Fruit fly (Drosophila melanogaster) whole organism, embryonic: ENCODE data around the gene pico.

Experiments used
- B-H2 ChIP-seq: fragments of 200-800 bp; sonication (Bioruptor generic); optimal IDR thresholded peaks from 2 replicates; lab custom pipeline; 2018; ENCODE audit warnings: missing biosample characterization, mild to moderate bottlenecking, missing genetic modification characterization
- CG11504 ChIP-seq: fragments of 200-800 bp; sonication (Bioruptor generic); optimal IDR thresholded peaks from 3 replicates; lab custom pipeline; 2019; ENCODE audit warnings: missing biosample characterization, mild to moderate bottlenecking, missing genetic modification characterization, moderate library complexity
- CG14710 ChIP-seq: fragments of 200-800 bp; sonication (Bioruptor generic); optimal IDR thresholded peaks from 3 replicates; lab custom pipeline; 2019; ENCODE audit warnings: missing biosample characterization, mild to moderate bottlenecking, missing genetic modification characterization, moderate library complexity
- CG15514 ChIP-seq: fragments of 200-800 bp; sonication (Bioruptor generic); optimal IDR thresholded peaks from 3 replicates; lab custom pipeline; 2017; ENCODE audit warnings: missing biosample characterization, missing genetic modification characterization, mild to moderate bottlenecking, moderate library complexity, missing genetic modification reagents
- CG16779 ChIP-seq: fragments of 200-800 bp; sonication (Bioruptor generic); IDR thresholded peaks from 2 replicates; pipeline ENCODE4 v1.3.6; 2022; ENCODE audit warnings: missing biosample characterization, missing genetic modification characterization
- CG17385 ChIP-seq: fragments of 200-800 bp; sonication (Bioruptor generic); optimal IDR thresholded peaks from 3 replicates; lab custom pipeline; 2018; ENCODE audit warnings: missing biosample characterization, mild to moderate bottlenecking, missing genetic modification characterization
- CG2678 ChIP-seq: fragments of 200-800 bp; sonication (Bioruptor generic); optimal IDR thresholded peaks from 3 replicates; lab custom pipeline; 2019; ENCODE audit warnings: missing biosample characterization, mild to moderate bottlenecking, missing genetic modification characterization, moderate library complexity
- CG31388 ChIP-seq: fragments of 200-800 bp; sonication (Bioruptor generic); optimal IDR thresholded peaks from 2 replicates; lab custom pipeline; 2016; ENCODE audit warnings: missing biosample characterization, missing genetic modification characterization
- CG32772 ChIP-seq: fragments of 200-800 bp; sonication (Bioruptor generic); IDR thresholded peaks from 2 replicates; pipeline ENCODE4 v1.3.6; 2022; ENCODE audit warnings: missing biosample characterization, missing genetic modification characterization
- CG33213 ChIP-seq: fragments of 200-800 bp; sonication (Bioruptor generic); optimal IDR thresholded peaks from 3 replicates; lab custom pipeline; 2016; ENCODE audit warnings: missing biosample characterization, missing genetic modification characterization
- CG4360 ChIP-seq: fragments of 200-800 bp; sonication (Bioruptor generic); IDR thresholded peaks from 2 replicates; pipeline ENCODE4 v1.3.6; 2022; ENCODE audit warnings: missing biosample characterization, missing genetic modification characterization
- CG7556 ChIP-seq: fragments of 200-800 bp; sonication (Bioruptor generic); optimal IDR thresholded peaks from 2 replicates; lab custom pipeline; 2017; ENCODE audit warnings: missing biosample characterization, mild to moderate bottlenecking, missing genetic modification characterization
- CG7839 ChIP-seq: fragments of 200-800 bp; sonication (Bioruptor generic); optimal IDR thresholded peaks from 3 replicates; lab custom pipeline; 2018; ENCODE audit warnings: missing biosample characterization, mild to moderate bottlenecking, missing genetic modification characterization, moderate library complexity
- CG8765 ChIP-seq: fragments of 200-800 bp; sonication (Bioruptor generic); IDR thresholded peaks from 2 replicates; pipeline ENCODE4 v1.3.6; 2022; ENCODE audit warnings: missing biosample characterization, missing genetic modification characterization
- CHES-1-like ChIP-seq: fragments of 200-800 bp; sonication (Bioruptor generic); optimal IDR thresholded peaks from 2 replicates; lab custom pipeline; 2016; ENCODE audit warnings: missing biosample characterization, missing genetic modification characterization
- CTCF ChIP-seq: fragments of 200-800 bp; sonication (Bioruptor generic); optimal IDR thresholded peaks from 2 replicates; lab custom pipeline; 2017; ENCODE audit warnings: missing biosample characterization, mild to moderate bottlenecking, missing genetic modification characterization, moderate library complexity
- Chrac-16 ChIP-seq: fragments of 200-800 bp; sonication (Bioruptor generic); optimal IDR thresholded peaks from 3 replicates; lab custom pipeline; 2016; ENCODE audit warnings: missing biosample characterization, missing genetic modification characterization
- D19A ChIP-seq: fragments of 200-800 bp; optimal IDR thresholded peaks from 3 replicates; lab custom pipeline; 2019; ENCODE audit warnings: missing biosample characterization, mild to moderate bottlenecking, missing genetic modification characterization, moderate library complexity
- Deaf1 ChIP-seq: fragments of 200-800 bp; optimal IDR thresholded peaks from 3 replicates; lab custom pipeline; 2019; ENCODE audit warnings: missing biosample characterization, mild to moderate bottlenecking, missing genetic modification characterization, moderate library complexity
- Dref ChIP-seq: fragments of 200-800 bp; sonication (Bioruptor generic); IDR thresholded peaks from 2 replicates; pipeline ENCODE4 v1.3.6; 2022; ENCODE audit warnings: missing biosample characterization, missing genetic modification characterization
- Ets65A ChIP-seq: fragments of 200-800 bp; sonication (Bioruptor generic); peaks from one replicate; lab custom pipeline; 2016; ENCODE audit warnings: missing biosample characterization, missing genetic modification characterization
- Fer1 ChIP-seq: fragments of 200-800 bp; sonication (Bioruptor generic); optimal IDR thresholded peaks from 2 replicates; lab custom pipeline; 2017; ENCODE audit warnings: missing biosample characterization, mild to moderate bottlenecking, missing genetic modification characterization
- Fer3 ChIP-seq: fragments of 200-800 bp; sonication (Bioruptor generic); optimal IDR thresholded peaks from 2 replicates; lab custom pipeline; 2018; ENCODE audit warnings: missing biosample characterization, mild to moderate bottlenecking, missing genetic modification characterization, moderate library complexity
- HLH54F ChIP-seq: fragments of 200-800 bp; sonication (Bioruptor generic); optimal IDR thresholded peaks from 3 replicates; lab custom pipeline; 2016; ENCODE audit warnings: missing biosample characterization, missing genetic modification characterization
- Hey ChIP-seq: fragments of 200-800 bp; sonication (Bioruptor generic); optimal IDR thresholded peaks from 3 replicates; lab custom pipeline; 2018; ENCODE audit warnings: missing biosample characterization, mild to moderate bottlenecking, missing genetic modification characterization
- Hmr ChIP-seq: fragments of 200-800 bp; sonication (Bioruptor generic); optimal IDR thresholded peaks from 3 replicates; lab custom pipeline; 2017; ENCODE audit warnings: mild to moderate bottlenecking, missing biosample characterization, missing genetic modification reagents, missing genetic modification characterization
- Hr51 ChIP-seq, 2 experiments: fragments of 200-800 bp; sonication (Bioruptor generic); optimal IDR thresholded peaks; 2 replicates in 1 of 2; 3 replicates in 1 of 2; lab custom pipeline; 2016 to 2018; ENCODE audit warnings: missing biosample characterization in 2 of 2, missing genetic modification characterization in 2 of 2, mild to moderate bottlenecking in 1 of 2, moderate library complexity in 1 of 2
- Med ChIP-seq: fragments of 200-800 bp; sonication (Bioruptor generic); peaks from one replicate; lab custom pipeline; 2016; ENCODE audit warnings: missing biosample characterization, missing genetic modification characterization, mild to moderate bottlenecking, inconsistent platforms, moderate library complexity
- Side ChIP-seq: fragments of 200-800 bp; sonication (Bioruptor generic); optimal IDR thresholded peaks from 2 replicates; lab custom pipeline; 2016; ENCODE audit warnings: missing biosample characterization, missing genetic modification characterization
- Sin3A ChIP-seq: fragments of >200 bp; optimal IDR thresholded peaks from 2 replicates; lab custom pipeline; 2018
- Sox102F ChIP-seq: fragments of 200-800 bp; sonication (Bioruptor generic); optimal IDR thresholded peaks from 2 replicates; lab custom pipeline; 2018; ENCODE audit warnings: missing biosample characterization, mild to moderate bottlenecking, missing genetic modification characterization, moderate library complexity
- Ssrp ChIP-seq: fragments of 200-800 bp; sonication (Bioruptor generic); optimal IDR thresholded peaks from 2 replicates; lab custom pipeline; 2018; ENCODE audit warnings: missing biosample characterization, mild to moderate bottlenecking, missing genetic modification characterization, moderate library complexity
- al ChIP-seq: fragments of 200-800 bp; sonication (Bioruptor generic); IDR thresholded peaks from 2 replicates; pipeline ENCODE4 v1.3.6; 2022; ENCODE audit warnings: missing biosample characterization, missing genetic modification characterization
- dm ChIP-seq: fragments of 200-800 bp; sonication (Bioruptor generic); optimal IDR thresholded peaks from 3 replicates; lab custom pipeline; 2016; ENCODE audit warnings: missing biosample characterization, missing genetic modification characterization
- dmrt99B ChIP-seq: fragments of 200-800 bp; sonication (Bioruptor generic); optimal IDR thresholded peaks from 2 replicates; lab custom pipeline; 2018; ENCODE audit warnings: missing biosample characterization, mild to moderate bottlenecking, missing genetic modification characterization, moderate library complexity
- dpn ChIP-seq, 2 experiments: fragments of 200-800 bp; sonication (Bioruptor generic); optimal IDR thresholded peaks; 3 replicates each; lab custom pipeline; 2016; ENCODE audit warnings: missing biosample characterization in 2 of 2, missing genetic modification characterization in 2 of 2
- fd102C ChIP-seq: fragments of 200-800 bp; sonication (Bioruptor generic); optimal IDR thresholded peaks from 2 replicates; lab custom pipeline; 2018; ENCODE audit warnings: missing biosample characterization, mild to moderate bottlenecking, missing genetic modification characterization, moderate library complexity
- gem ChIP-seq: fragments of 200-800 bp; sonication (Bioruptor generic); optimal IDR thresholded peaks from 2 replicates; lab custom pipeline; 2019; ENCODE audit warnings: missing biosample characterization, mild to moderate bottlenecking, missing genetic modification characterization, moderate library complexity
- grau ChIP-seq: fragments of 200-800 bp; optimal IDR thresholded peaks from 3 replicates; lab custom pipeline; 2019; ENCODE audit warnings: missing biosample characterization, mild to moderate bottlenecking, missing genetic modification characterization, moderate library complexity
- ham ChIP-seq: fragments of 200-800 bp; sonication (Bioruptor generic); IDR thresholded peaks from 2 replicates; pipeline ENCODE4 v1.3.6; 2022; ENCODE audit warnings: missing biosample characterization, missing genetic modification characterization
- onecut ChIP-seq: fragments of 200-800 bp; sonication (Bioruptor generic); IDR thresholded peaks from 2 replicates; pipeline ENCODE4 v1.3.6; 2022; ENCODE audit warnings: missing biosample characterization, missing genetic modification characterization
- schlank ChIP-seq: fragments of 200-800 bp; sonication (Bioruptor generic); optimal IDR thresholded peaks from 2 replicates; lab custom pipeline; 2018; ENCODE audit warnings: missing biosample characterization, mild to moderate bottlenecking, missing genetic modification characterization
- sens ChIP-seq: fragments of 200-800 bp; sonication (Bioruptor generic); peaks from one replicate; lab custom pipeline; 2016; ENCODE audit warnings: missing biosample characterization, missing genetic modification characterization
- sqz ChIP-seq: fragments of 200-800 bp; sonication (Bioruptor generic); optimal IDR thresholded peaks from 3 replicates; lab custom pipeline; 2018; ENCODE audit warnings: missing biosample characterization, mild to moderate bottlenecking, missing genetic modification characterization
- stwl ChIP-seq: fragments of 200-800 bp; sonication (Bioruptor generic); optimal IDR thresholded peaks from 3 replicates; lab custom pipeline; 2018; ENCODE audit warnings: missing biosample characterization, mild to moderate bottlenecking, missing genetic modification characterization, moderate library complexity
- trem ChIP-seq: fragments of 200-800 bp; optimal IDR thresholded peaks from 3 replicates; lab custom pipeline; 2019; ENCODE audit warnings: missing biosample characterization, mild to moderate bottlenecking, missing genetic modification characterization, moderate library complexity
- vvl ChIP-seq: fragments of 200-800 bp; sonication (Bioruptor generic); IDR thresholded peaks from 2 replicates; pipeline ENCODE4 v1.3.6; 2022; ENCODE audit warnings: missing biosample characterization, missing genetic modification characterization

The pico gene

dm6 chrX:19815772-19816171 lies 36.1 kb downstream of the pico start, which contains the start of gene SkpC:
TSS of gene SkpC (plus strand) at chrX:19816072.
- peak; percentile 52 for TF ChIP-seq CG14710
- peak; percentile 5 for TF ChIP-seq stwl
- no peak for TF ChIP-seq CG8765 (GFP tag; lab: Robert Waterston, UW)

- TF ChIP-seq Hey (tag; lab: Kevin White, UChicago) (no peak), Deaf1 (no peak), fd102C (GFP tag; lab: Kevin White, UChicago) (no peak), CG33213 (GFP tag; lab: Kevin White, UChicago) (no peak), onecut (GFP tag; lab: Robert Waterston, UW) (no peak), sqz (no peak), CG16779 (GFP tag; lab: Robert Waterston, UW) (no peak), vvl (GFP tag; lab: Robert Waterston, UW) (no peak), schlank (tag; lab: Kevin White, UChicago) (no peak)
Observed at dm6 chrX:19812429-19812828, 39.4 kb downstream of the pico start, which contains the start of gene SkpD. TSS of gene SkpD (plus strand) at chrX:19812729.

dm6 chrX:19811057-19811456 lies 40.8 kb downstream of the pico start:
- TF ChIP-seq CTCF (GFP tag; lab: Kevin White, UChicago) (peak; percentile 79), CG15514 (no peak)

- peak; percentile 29 for TF ChIP-seq dmrt99B (tag; lab: Kevin White, UChicago)
- peak; percentile 18 for TF ChIP-seq CG7556 (GFP tag; lab: Kevin White, UChicago)
- no peak for TF ChIP-seq Sin3A (lab: Kevin White, UChicago)
- TF ChIP-seq Hmr (GFP tag; lab: Kevin White, UChicago), result peak; percentile 22
- TF ChIP-seq CG7839 (tag; lab: Kevin White, UChicago), result peak; percentile 13
- no peak for TF ChIP-seq CHES-1-like (GFP tag; lab: Kevin White, UChicago)
- peak; percentile 38 for TF ChIP-seq CG2678 (tag; lab: Kevin White, UChicago)
- TF ChIP-seq trem (tag; lab: Kevin White, UChicago), result no peak
- peak; percentile 51 for TF ChIP-seq gem (tag; lab: Kevin White, UChicago)
- TF ChIP-seq Ssrp (tag; lab: Kevin White, UChicago), result no peak
- no peak for TF ChIP-seq HLH54F (GFP tag; lab: Kevin White, UChicago)
- no peak for TF ChIP-seq Chrac-16 (GFP tag; lab: Kevin White, UChicago)
- TF ChIP-seq CG31388 (GFP tag; lab: Kevin White, UChicago), result no peak
- TF ChIP-seq Fer3, result no peak
- TF ChIP-seq CG4360 (GFP tag; lab: Robert Waterston, UW), result no peak
- no peak for TF ChIP-seq Med
- TF ChIP-seq Fer1 (GFP tag; lab: Kevin White, UChicago), result no peak
- no peak for TF ChIP-seq B-H2 (GFP tag; lab: Kevin White, UChicago)
- TF ChIP-seq Dref, result no peak
- no peak for TF ChIP-seq al (GFP tag; lab: Robert Waterston, UW)
- peak; percentile 64 for TF ChIP-seq sens (GFP tag; lab: Kevin White, UChicago)
- peak; percentile 49 for TF ChIP-seq CG11504 (tag; lab: Kevin White, UChicago)
- peak; percentile 77 for TF ChIP-seq D19A
- TF ChIP-seq grau (tag; lab: Kevin White, UChicago), result peak; percentile 37
- no peak for TF ChIP-seq dpn (GFP tag; optimal IDR thresholded peaks at IDR 0.05; lab: Kevin White, UChicago)
- TF ChIP-seq dm (GFP tag; lab: Kevin White, UChicago), result no peak
- peak; percentile 24 for TF ChIP-seq Ets65A (GFP tag; lab: Kevin White, UChicago)
- TF ChIP-seq Side (GFP tag; lab: Kevin White, UChicago), result no peak
- no peak for TF ChIP-seq CG32772 (GFP tag; lab: Robert Waterston, UW)
- TF ChIP-seq ham (GFP tag; lab: Robert Waterston, UW), result no peak
- TF ChIP-seq Hr51 (GFP tag; optimal IDR thresholded peaks at IDR 0.05; lab: Kevin White, UChicago), result peak in 1 of 2 experiments; percentile 26
- TF ChIP-seq Sox102F (GFP tag; lab: Kevin White, UChicago), result peak; percentile 5
- TF ChIP-seq CG17385 (GFP tag; lab: Kevin White, UChicago), result peak; percentile 1
Observed at dm6 chrX:19806137-19806536, 45.7 kb downstream of the pico start.
